Fruit fly (Drosophila melanogaster): Measurements from ENCODE around the gene naz.

naz gene

DNA sequence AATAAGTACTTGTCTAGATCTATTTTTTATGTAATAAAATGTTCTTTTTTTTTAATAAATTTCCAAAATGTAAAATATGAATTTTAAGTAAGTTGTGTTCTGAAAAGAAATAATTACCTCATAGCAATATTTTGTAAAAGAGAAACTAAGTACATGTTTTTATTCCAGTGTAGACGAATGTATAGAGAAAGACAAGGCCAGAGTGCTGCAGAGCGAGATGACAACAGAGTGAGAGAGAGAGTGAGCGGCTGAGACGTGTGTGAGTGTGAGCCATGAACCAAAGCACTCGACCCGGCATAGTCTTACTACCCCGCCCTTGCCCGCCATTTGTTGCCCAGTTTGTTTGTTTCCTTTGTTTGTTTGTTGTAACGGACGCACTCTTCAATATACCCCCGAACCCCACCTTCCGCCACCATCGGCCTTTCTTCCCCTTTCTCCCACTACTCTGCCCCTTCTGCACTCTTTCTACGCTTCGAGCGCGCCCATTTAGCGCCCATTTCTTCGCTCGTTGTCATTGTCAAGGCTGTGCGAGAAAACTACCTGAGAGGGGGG, 17.3 kb downstream of the naz start:
- TF ChIP-seq CG14655 (GFP tag; optimal IDR thresholded peaks at IDR 0.05): peak; percentile 34
- no peak for TF ChIP-seq D1 (tag; optimal IDR thresholded peaks at IDR 0.05)
- peak; percentile 49 for TF ChIP-seq CG9948 (tag; optimal IDR thresholded peaks at IDR 0.05)
- TF ChIP-seq CG12605 (GFP tag; IDR thresholded peaks at IDR 0.05): 0 out of 2 replicates have a peak, but pooled peaks have one; percentile 13
- TF ChIP-seq CG32121 (GFP tag; IDR thresholded peaks at IDR 0.05): 0 out of 2 replicates have a peak, but pooled peaks have one; percentile 26
- TF ChIP-seq fd96Ca (GFP tag; IDR thresholded peaks at IDR 0.05): peak; percentile 70; the same call in 2 of the 3 replicates
- TF ChIP-seq CG8159 (tag; optimal IDR thresholded peaks at IDR 0.05): peak; percentile 74
- peak; percentile 47; the same call in 1 of the 2 replicates for TF ChIP-seq Ets98B (GFP tag; IDR thresholded peaks at IDR 0.05)
- TF ChIP-seq CG17806 (tag; optimal IDR thresholded peaks at IDR 0.05): no peak
- TF ChIP-seq CG8301 (tag; optimal IDR thresholded peaks at IDR 0.05): peak; percentile 13
- peak; percentile 84 for TF ChIP-seq EcR (GFP tag; optimal IDR thresholded peaks at IDR 0.05)
- 0 out of 2 replicates have a peak, but pooled peaks have one; percentile 18 for TF ChIP-seq CG10348 (GFP tag; IDR thresholded peaks at IDR 0.05)
- peak; percentile 85 for TF ChIP-seq CG13204 (GFP tag; optimal IDR thresholded peaks at IDR 0.05)
- TF ChIP-seq CG15710 (tag; optimal IDR thresholded peaks at IDR 0.05): peak; percentile 60
- TF ChIP-seq rn (GFP tag; IDR thresholded peaks at IDR 0.05): no peak
- no peak for TF ChIP-seq Snoo (tag; optimal IDR thresholded peaks at IDR 0.05)
- no peak for TF ChIP-seq Pif1A (GFP tag; optimal IDR thresholded peaks at IDR 0.05)
- peak; percentile 8 for TF ChIP-seq CG34367 (tag; optimal IDR thresholded peaks at IDR 0.05)
- peak; percentile 42 for TF ChIP-seq gl (tag; optimal IDR thresholded peaks at IDR 0.05)
- peak; percentile 76 for TF ChIP-seq CG4496 (GFP tag; IDR thresholded peaks at IDR 0.05)
- TF ChIP-seq Pif1B (GFP tag; optimal IDR thresholded peaks at IDR 0.05): no peak

DNA sequence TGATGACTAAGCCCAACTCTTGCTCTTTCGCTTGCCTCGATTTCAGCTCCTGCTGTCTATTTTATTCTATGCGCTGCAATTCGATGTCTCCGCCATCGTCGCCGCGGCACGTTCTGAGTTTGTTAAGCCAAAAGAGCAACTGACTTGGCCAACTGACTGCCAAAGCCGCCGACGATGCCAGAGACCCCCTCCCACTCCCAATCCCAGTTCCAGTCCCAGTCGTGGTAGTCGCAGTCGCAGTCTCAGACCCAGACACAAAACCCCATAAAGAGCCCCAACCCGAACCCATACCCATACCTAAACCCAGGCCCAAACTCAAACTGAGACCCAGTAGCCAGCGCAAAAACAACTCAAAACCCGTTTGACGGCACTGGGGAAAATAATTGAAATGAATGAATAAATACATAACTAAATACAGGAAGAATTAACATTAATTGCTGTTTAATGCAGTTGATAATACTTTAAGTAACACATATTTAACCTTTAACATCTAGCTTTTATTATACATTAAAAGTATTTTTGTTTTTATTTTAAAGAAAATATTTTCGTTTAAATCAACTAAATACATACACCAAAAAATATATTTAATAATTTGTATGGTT, 17.9 kb downstream of the naz start:
- TF ChIP-seq CG34367 (tag; optimal IDR thresholded peaks at IDR 0.05): no peak
- TF ChIP-seq Pif1A (GFP tag; optimal IDR thresholded peaks at IDR 0.05): no peak
- no peak for TF ChIP-seq Snoo (tag; optimal IDR thresholded peaks at IDR 0.05)
- no peak for TF ChIP-seq gl (tag; optimal IDR thresholded peaks at IDR 0.05)
- TF ChIP-seq CG8159 (tag; optimal IDR thresholded peaks at IDR 0.05): peak; percentile 76
- TF ChIP-seq CG8301 (tag; optimal IDR thresholded peaks at IDR 0.05): no peak
- peak; percentile 2 for TF ChIP-seq CG17806 (tag; optimal IDR thresholded peaks at IDR 0.05)
- peak; percentile 32 for TF ChIP-seq CG13204 (GFP tag; optimal IDR thresholded peaks at IDR 0.05)
- TF ChIP-seq D1 (tag; optimal IDR thresholded peaks at IDR 0.05): peak; percentile 33
- TF ChIP-seq Ets98B (GFP tag; IDR thresholded peaks at IDR 0.05): peak; percentile 50
- no peak for TF ChIP-seq Pif1B (GFP tag; optimal IDR thresholded peaks at IDR 0.05)
- TF ChIP-seq CG32121 (GFP tag; IDR thresholded peaks at IDR 0.05): 0 out of 2 replicates have a peak, but pooled peaks have one; percentile 15
- peak; percentile 57; the same call in 1 of the 3 replicates for TF ChIP-seq fd96Ca (GFP tag; IDR thresholded peaks at IDR 0.05)
- 0 out of 2 replicates have a peak, but pooled peaks have one; percentile 11 for TF ChIP-seq CG12605 (GFP tag; IDR thresholded peaks at IDR 0.05)
- peak; percentile 59; the same call in 2 of the 3 replicates for TF ChIP-seq CG4496 (GFP tag; IDR thresholded peaks at IDR 0.05)
- no peak for TF ChIP-seq rn (GFP tag; IDR thresholded peaks at IDR 0.05)
- no peak for TF ChIP-seq CG10348 (GFP tag; IDR thresholded peaks at IDR 0.05)
- peak; percentile 66 for TF ChIP-seq CG15710 (tag; optimal IDR thresholded peaks at IDR 0.05)
- peak; percentile 64 for TF ChIP-seq CG9948 (tag; optimal IDR thresholded peaks at IDR 0.05)
- TF ChIP-seq EcR (GFP tag; optimal IDR thresholded peaks at IDR 0.05): peak; percentile 28
- TF ChIP-seq CG14655 (GFP tag; optimal IDR thresholded peaks at IDR 0.05): no peak

DNA sequence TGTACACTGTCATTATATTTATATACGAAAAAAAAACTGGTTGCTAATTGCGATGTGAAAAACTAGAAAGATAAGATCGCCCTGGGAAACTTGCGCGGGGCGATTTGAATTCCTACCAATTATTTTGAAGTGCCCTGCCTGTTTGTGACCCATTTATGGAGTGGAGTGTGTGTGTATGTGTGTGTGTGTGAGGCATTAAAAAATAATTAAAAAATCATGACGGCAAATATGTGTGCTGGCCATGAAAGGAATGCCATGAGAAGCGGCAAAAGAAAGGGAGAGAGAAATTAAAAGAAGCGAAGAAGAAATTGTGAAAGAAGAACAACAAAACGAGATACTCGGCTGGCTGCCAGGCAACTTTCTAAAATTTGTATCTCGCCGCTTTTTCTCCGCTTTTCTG, 18.8 kb downstream of the naz start:
- TF ChIP-seq CG15710 (tag; optimal IDR thresholded peaks at IDR 0.05) (no peak), CG4496 (GFP tag; IDR thresholded peaks at IDR 0.05) (0 out of 3 replicates have a peak, but pooled peaks have one; percentile 7)

DNA sequence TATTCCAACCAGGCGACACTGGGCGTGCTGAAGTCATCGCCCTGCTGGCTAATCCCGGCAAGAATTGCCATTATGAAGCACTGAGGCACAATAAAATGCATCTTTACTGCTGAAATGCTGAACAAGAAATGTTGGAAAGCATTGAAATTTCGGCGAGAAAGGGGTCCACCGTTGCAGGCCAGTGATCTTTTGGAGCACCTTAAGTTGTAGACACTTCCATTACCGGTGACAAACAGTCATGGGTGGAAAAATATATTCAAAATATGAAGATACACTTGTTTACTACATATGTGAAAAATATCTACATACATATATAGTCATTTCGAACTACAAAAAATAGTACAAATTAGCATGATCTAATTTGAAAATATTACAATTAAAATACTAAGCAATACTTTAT, 26.0 kb downstream of the naz start, which contains the start of gene CG7126:
Gene CG7126, minus strand, starts transcription at position 101 of the 400 bp plus-strand sequence.
- TF ChIP-seq Snoo (tag; optimal IDR thresholded peaks at IDR 0.05): no peak
- no peak for TF ChIP-seq CG8159 (tag; optimal IDR thresholded peaks at IDR 0.05)
- no peak for TF ChIP-seq CG34367 (tag; optimal IDR thresholded peaks at IDR 0.05)
- TF ChIP-seq EcR (GFP tag; optimal IDR thresholded peaks at IDR 0.05): no peak
- TF ChIP-seq Pif1A (GFP tag; optimal IDR thresholded peaks at IDR 0.05): no peak
- no peak for TF ChIP-seq CG8301 (tag; optimal IDR thresholded peaks at IDR 0.05)
- no peak for TF ChIP-seq Ets98B (GFP tag; IDR thresholded peaks at IDR 0.05)
- TF ChIP-seq CG4496 (GFP tag; IDR thresholded peaks at IDR 0.05): no peak
- TF ChIP-seq D1 (tag; optimal IDR thresholded peaks at IDR 0.05): no peak
- TF ChIP-seq CG15710 (tag; optimal IDR thresholded peaks at IDR 0.05): no peak
- no peak for TF ChIP-seq CG12605 (GFP tag; IDR thresholded peaks at IDR 0.05)
- no peak for TF ChIP-seq CG14655 (GFP tag; optimal IDR thresholded peaks at IDR 0.05)
- TF ChIP-seq CG17806 (tag; optimal IDR thresholded peaks at IDR 0.05): no peak
- no peak for TF ChIP-seq rn (GFP tag; IDR thresholded peaks at IDR 0.05)
- no peak for TF ChIP-seq fd96Ca (GFP tag; IDR thresholded peaks at IDR 0.05)
- no peak for TF ChIP-seq CG32121 (GFP tag; IDR thresholded peaks at IDR 0.05)
- TF ChIP-seq gl (tag; optimal IDR thresholded peaks at IDR 0.05): no peak
- no peak for TF ChIP-seq Pif1B (GFP tag; optimal IDR thresholded peaks at IDR 0.05)

DNA sequence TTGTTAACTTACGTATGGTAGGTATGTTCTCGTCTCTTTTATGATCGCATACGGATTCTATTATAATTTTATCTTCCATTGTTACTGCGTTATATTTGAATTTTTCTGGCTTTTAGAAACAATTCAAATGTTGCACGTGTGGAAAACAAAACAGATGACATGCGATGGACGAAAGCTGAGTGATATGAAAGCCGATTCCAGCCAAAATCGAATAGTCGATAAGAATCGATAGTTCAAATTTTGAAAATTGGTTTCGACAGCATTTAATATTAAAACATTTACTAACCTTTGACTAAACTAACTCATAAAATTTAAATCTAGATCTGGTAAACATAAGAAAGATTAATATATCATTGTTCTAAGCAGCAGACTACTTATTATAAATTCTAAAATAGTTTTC, 27.2 kb downstream of the naz start, which contains the start of gene Polr1E:
Gene Polr1E, minus strand, starts transcription at position 160 of the 400 bp plus-strand sequence.
- no peak for TF ChIP-seq CG17806 (tag; optimal IDR thresholded peaks at IDR 0.05)
- TF ChIP-seq D1 (tag; optimal IDR thresholded peaks at IDR 0.05): peak; percentile 76

DNA sequence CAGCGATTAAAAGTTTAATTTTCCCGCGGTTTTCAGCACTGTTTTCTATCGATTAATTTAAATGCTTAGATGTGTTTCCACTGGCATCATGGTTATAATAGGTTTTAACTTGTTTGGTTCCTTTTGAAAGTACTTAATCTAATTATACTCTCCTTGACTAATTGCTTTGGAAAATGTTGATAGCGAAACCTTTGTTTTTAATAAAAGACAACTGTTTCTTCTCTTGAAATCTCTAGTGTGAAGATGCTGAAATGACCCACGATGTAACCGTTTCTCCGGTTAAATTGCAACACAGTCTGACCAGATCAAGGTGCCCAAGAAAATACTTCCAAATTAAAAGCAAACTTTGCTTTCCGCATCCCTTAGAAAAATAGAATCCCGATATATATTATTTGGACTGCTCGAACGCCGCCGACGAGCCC, 29.8 kb downstream of the naz start, which contains the start of gene Dlc90F:
Gene Dlc90F, plus strand, starts transcription at position 330 of the 422 bp plus-strand sequence.
- no peak for TF ChIP-seq EcR (GFP tag; optimal IDR thresholded peaks at IDR 0.05)
- peak; percentile 76; the same call in 1 of the 3 replicates for TF ChIP-seq CG4496 (GFP tag; IDR thresholded peaks at IDR 0.05)
- TF ChIP-seq CG10348 (GFP tag; IDR thresholded peaks at IDR 0.05): no peak
- 0 out of 2 replicates have a peak, but pooled peaks have one; percentile 8 for TF ChIP-seq rn (GFP tag; IDR thresholded peaks at IDR 0.05)
- TF ChIP-seq CG17806 (tag; optimal IDR thresholded peaks at IDR 0.05): peak; percentile 58
- TF ChIP-seq CG15710 (tag; optimal IDR thresholded peaks at IDR 0.05): peak; percentile 68
- TF ChIP-seq CG34367 (tag; optimal IDR thresholded peaks at IDR 0.05): peak; percentile 51
- peak; percentile 43 for TF ChIP-seq CG9948 (tag; optimal IDR thresholded peaks at IDR 0.05)
- 0 out of 2 replicates have a peak, but pooled peaks have one; percentile 42 for TF ChIP-seq CG12605 (GFP tag; IDR thresholded peaks at IDR 0.05)
- TF ChIP-seq CG13204 (GFP tag; optimal IDR thresholded peaks at IDR 0.05): no peak
- peak; percentile 20 for TF ChIP-seq Snoo (tag; optimal IDR thresholded peaks at IDR 0.05)
- no peak for TF ChIP-seq CG32121 (GFP tag; IDR thresholded peaks at IDR 0.05)
- TF ChIP-seq fd96Ca (GFP tag; IDR thresholded peaks at IDR 0.05): peak; percentile 59
- no peak for TF ChIP-seq CG8159 (tag; optimal IDR thresholded peaks at IDR 0.05)
- peak; percentile 29 for TF ChIP-seq CG8301 (tag; optimal IDR thresholded peaks at IDR 0.05)
- TF ChIP-seq Ets98B (GFP tag; IDR thresholded peaks at IDR 0.05): peak; percentile 62
- no peak for TF ChIP-seq CG14655 (GFP tag; optimal IDR thresholded peaks at IDR 0.05)

Measured in whole organism, pupa.